Worm (Caenorhabditis elegans) whole organism, L1 larva: ENCODE measurements around the gene nck-1.

ENCODE experiments used
- C04F5.9 ChIP-seq: sonication (generic microtip); optimal IDR thresholded peaks from 2 replicates; lab custom pipeline; 2016; ENCODE audit warnings: missing genetic modification characterization, missing compliant biosample characterization
- C34B4.2 ChIP-seq: sonication (generic microtip); optimal IDR thresholded peaks from 2 replicates; lab custom pipeline; 2017; ENCODE audit warnings: mild to moderate bottlenecking, missing genetic modification characterization, missing compliant biosample characterization
- F16B12.6 ChIP-seq: fragments of 150-350 bp; optimal IDR thresholded peaks from 2 replicates; lab custom pipeline; 2014; ENCODE audit warnings: missing biosample characterization, missing genetic modification characterization
- Y116A8C.19 ChIP-seq: sonication (generic microtip); optimal IDR thresholded peaks from 2 replicates; lab custom pipeline; 2016; ENCODE audit warnings: missing compliant biosample characterization, missing genetic modification characterization, borderline replicate concordance
- blmp-1 ChIP-seq: fragments of 150-350 bp; optimal IDR thresholded peaks from 2 replicates; lab custom pipeline; 2014; ENCODE audit warnings: missing biosample characterization, missing genetic modification characterization
- ceh-88 ChIP-seq: fragments of 200-800 bp; sonication (Bioruptor generic); IDR thresholded peaks from 2 replicates; pipeline ENCODE4 v1.3.6; 2022; ENCODE audit warnings: missing genetic modification characterization, missing compliant biosample characterization
- ceh-90 ChIP-seq: sonication (generic microtip); optimal IDR thresholded peaks from 2 replicates; lab custom pipeline; 2016; ENCODE audit warnings: missing genetic modification characterization, missing compliant biosample characterization
- dsc-1 ChIP-seq: sonication (generic microtip); optimal IDR thresholded peaks from 2 replicates; lab custom pipeline; 2016; ENCODE audit warnings: mild to moderate bottlenecking, missing genetic modification characterization, missing compliant biosample characterization
- efl-1 ChIP-seq, 4 experiments: fragments of 150-350 bp; optimal IDR thresholded peaks in 3 of 4; peaks in 1 of 4; 1 replicate in 1 of 4; 2 replicates in 3 of 4; lab custom pipeline; 2014; ENCODE audit warnings: missing biosample characterization in 2 of 4, missing genetic modification characterization in 2 of 4, missing genetic modification reagents in 2 of 4
- egl-13 ChIP-seq: sonication (generic microtip); optimal IDR thresholded peaks from 2 replicates; lab custom pipeline; 2016; ENCODE audit warnings: missing genotype, missing genetic modification reagents, missing genetic modification characterization, missing compliant biosample characterization
- elt-2 ChIP-seq: sonication (generic microtip); optimal IDR thresholded peaks from 2 replicates; lab custom pipeline; 2016; ENCODE audit warnings: missing genetic modification characterization, mild to moderate bottlenecking, inconsistent platforms, missing compliant biosample characterization, missing genetic modification reagents
- elt-3 ChIP-seq, 6 experiments: fragments of 150-350 bp in 1 of 6; sonication (generic microtip); optimal IDR thresholded peaks; 2 replicates each; lab custom pipeline; 2017 to 2018; ENCODE audit warnings: missing biosample characterization in 6 of 6, missing genetic modification characterization in 6 of 6, inconsistent platforms in 1 of 6
- fkh-4 ChIP-seq: sonication (generic microtip); optimal IDR thresholded peaks from 2 replicates; lab custom pipeline; 2016; ENCODE audit warnings: missing compliant biosample characterization, missing genetic modification characterization, borderline replicate concordance
- fkh-8 ChIP-seq: sonication (generic microtip); optimal IDR thresholded peaks from 2 replicates; lab custom pipeline; 2016; ENCODE audit warnings: mild to moderate bottlenecking, missing genetic modification characterization, missing compliant biosample characterization
- grh-1 ChIP-seq: fragments of 200-800 bp; sonication (Bioruptor generic); IDR thresholded peaks from 2 replicates; pipeline ENCODE4 v1.3.6; 2022; ENCODE audit warnings: missing genetic modification reagents, missing genetic modification characterization, missing compliant biosample characterization
- hlh-4 ChIP-seq: sonication (generic microtip); optimal IDR thresholded peaks from 2 replicates; lab custom pipeline; 2016; ENCODE audit warnings: mild to moderate bottlenecking, missing genetic modification characterization, missing compliant biosample characterization
- hpl-2 ChIP-seq: fragments of 150-350 bp; optimal IDR thresholded peaks from 2 replicates; lab custom pipeline; 2014; ENCODE audit warnings: missing biosample characterization, missing genetic modification reagents, missing genetic modification characterization
- isw-1 ChIP-seq: fragments of 200-800 bp; sonication (Bioruptor generic); IDR thresholded peaks from 2 replicates; pipeline ENCODE4 v1.3.6; 2022; ENCODE audit warnings: missing genetic modification characterization, missing compliant biosample characterization
- lin-13 ChIP-seq: fragments of 150-350 bp; optimal IDR thresholded peaks from 2 replicates; lab custom pipeline; 2014; ENCODE audit warnings: missing biosample characterization, missing genetic modification reagents, missing genetic modification characterization
- lin-14 ChIP-seq: fragments of 200-800 bp; sonication (Bioruptor generic); optimal IDR thresholded peaks from 2 replicates; lab custom pipeline; 2018; ENCODE audit warnings: mild to moderate bottlenecking, missing genetic modification characterization, moderate library complexity, missing compliant biosample characterization
- lin-15B ChIP-seq: fragments of 150-350 bp; sonication (generic microtip); optimal IDR thresholded peaks from 3 replicates; lab custom pipeline; 2014; ENCODE audit warnings: missing biosample characterization, missing genetic modification characterization
- lin-39 ChIP-seq: fragments of 150-350 bp; optimal IDR thresholded peaks from 2 replicates; lab custom pipeline; 2014; ENCODE audit warnings: missing biosample characterization, missing genetic modification reagents, missing genetic modification characterization
- lsy-2 ChIP-seq, 2 experiments: fragments of 150-350 bp; optimal IDR thresholded peaks; 2 replicates each; lab custom pipeline; 2014; ENCODE audit warnings: missing biosample characterization in 2 of 2, missing genetic modification characterization in 2 of 2
- mab-9 ChIP-seq: fragments of 200-800 bp; sonication (Bioruptor generic); IDR thresholded peaks from 2 replicates; pipeline ENCODE4 v1.3.6; 2022; ENCODE audit warnings: missing genetic modification reagents, missing genetic modification characterization, missing compliant biosample characterization
- mef-2 ChIP-seq: fragments of 150-350 bp; optimal IDR thresholded peaks from 2 replicates; lab custom pipeline; 2014; ENCODE audit warnings: missing biosample characterization, missing genetic modification characterization
- mep-1 ChIP-seq: fragments of 150-350 bp; optimal IDR thresholded peaks from 2 replicates; lab custom pipeline; 2014; ENCODE audit warnings: missing biosample characterization, missing genetic modification characterization
- nhr-11 ChIP-seq: fragments of 150-350 bp; optimal IDR thresholded peaks from 2 replicates; lab custom pipeline; 2014; ENCODE audit warnings: missing biosample characterization, missing genetic modification characterization
- nhr-12 ChIP-seq: sonication (generic microtip); optimal IDR thresholded peaks from 2 replicates; lab custom pipeline; 2017; ENCODE audit warnings: missing biosample characterization, missing genetic modification characterization
- nhr-20 ChIP-seq: sonication (generic microtip); optimal IDR thresholded peaks from 2 replicates; lab custom pipeline; 2016; ENCODE audit warnings: mild to moderate bottlenecking, missing genetic modification characterization, missing compliant biosample characterization
- nhr-237 ChIP-seq: fragments of 150-350 bp; optimal IDR thresholded peaks from 2 replicates; lab custom pipeline; 2014; ENCODE audit warnings: missing biosample characterization, missing genetic modification characterization
- nhr-28 ChIP-seq: fragments of 150-350 bp; optimal IDR thresholded peaks from 2 replicates; lab custom pipeline; 2014; ENCODE audit warnings: missing biosample characterization, missing genetic modification characterization
- nhr-47 ChIP-seq: sonication (generic microtip); optimal IDR thresholded peaks from 2 replicates; lab custom pipeline; 2016; ENCODE audit warnings: mild to moderate bottlenecking, missing genetic modification characterization, moderate library complexity, missing compliant biosample characterization
- nhr-71 ChIP-seq: sonication (generic microtip); optimal IDR thresholded peaks from 2 replicates; lab custom pipeline; 2016; ENCODE audit warnings: mild to moderate bottlenecking, missing genetic modification characterization, moderate library complexity, missing compliant biosample characterization
- nhr-76 ChIP-seq: sonication (generic microtip); optimal IDR thresholded peaks from 2 replicates; lab custom pipeline; 2017; ENCODE audit warnings: missing biosample characterization, missing genetic modification characterization
- nhr-77 ChIP-seq: fragments of 150-350 bp; optimal IDR thresholded peaks from 2 replicates; lab custom pipeline; 2014; ENCODE audit warnings: missing biosample characterization, missing genetic modification characterization
- nhr-84 ChIP-seq: sonication (generic microtip); optimal IDR thresholded peaks from 2 replicates; lab custom pipeline; 2017; ENCODE audit warnings: missing biosample characterization, missing genetic modification characterization
- nhr-90 ChIP-seq: sonication (generic microtip); optimal IDR thresholded peaks from 2 replicates; lab custom pipeline; 2016; ENCODE audit warnings: mild to moderate bottlenecking, missing genetic modification characterization, missing compliant biosample characterization; ENCODE audit not compliant: poor library complexity
- pag-3 ChIP-seq: sonication (generic microtip); optimal IDR thresholded peaks from 2 replicates; lab custom pipeline; 2017; ENCODE audit warnings: missing genetic modification characterization, mild to moderate bottlenecking, missing compliant biosample characterization, antibody characterized with exemption, borderline replicate concordance; ENCODE audit not compliant: insufficient read depth
- rnt-1 ChIP-seq: sonication (generic microtip); optimal IDR thresholded peaks from 2 replicates; lab custom pipeline; 2016; ENCODE audit warnings: mild to moderate bottlenecking, missing genetic modification characterization, moderate library complexity, missing compliant biosample characterization
- snpc-4 ChIP-seq: fragments of 150-350 bp; optimal IDR thresholded peaks from 2 replicates; lab custom pipeline; 2014; ENCODE audit warnings: missing biosample characterization, missing genetic modification characterization
- sptf-1 ChIP-seq: fragments of 150-350 bp; optimal IDR thresholded peaks from 2 replicates; lab custom pipeline; 2014; ENCODE audit warnings: missing biosample characterization, missing genetic modification characterization
- sup-37 ChIP-seq: fragments of 200-800 bp; sonication (Bioruptor generic); optimal IDR thresholded peaks from 2 replicates; lab custom pipeline; 2018; ENCODE audit warnings: mild to moderate bottlenecking, missing genetic modification characterization, missing compliant biosample characterization
- swsn-7 ChIP-seq: sonication (generic microtip); optimal IDR thresholded peaks from 2 replicates; lab custom pipeline; 2016; ENCODE audit warnings: missing genetic modification characterization, missing compliant biosample characterization
- tlp-1 ChIP-seq: fragments of 150-350 bp; optimal IDR thresholded peaks from 2 replicates; lab custom pipeline; 2014; ENCODE audit warnings: missing biosample characterization, missing genetic modification characterization
- unc-30 ChIP-seq: sonication (generic microtip); optimal IDR thresholded peaks from 2 replicates; lab custom pipeline; 2017; ENCODE audit warnings: missing biosample characterization, missing genetic modification characterization
- unc-62 ChIP-seq: fragments of 150-350 bp; optimal IDR thresholded peaks from 2 replicates; lab custom pipeline; 2014; ENCODE audit warnings: missing biosample characterization, missing genetic modification reagents, missing genetic modification characterization
- unc-86 ChIP-seq: sonication (generic microtip); optimal IDR thresholded peaks from 2 replicates; lab custom pipeline; 2016; ENCODE audit warnings: missing genetic modification characterization, missing compliant biosample characterization
- vab-15 ChIP-seq: sonication (generic microtip); optimal IDR thresholded peaks from 2 replicates; lab custom pipeline; 2017; ENCODE audit warnings: missing genotype, mild to moderate bottlenecking, missing genetic modification characterization, missing compliant biosample characterization
- xbp-1 ChIP-seq: sonication (generic microtip); optimal IDR thresholded peaks from 2 replicates; lab custom pipeline; 2016; ENCODE audit warnings: missing genetic modification characterization, missing compliant biosample characterization
- zip-4 ChIP-seq: fragments of 200-800 bp; sonication (Bioruptor generic); optimal IDR thresholded peaks from 2 replicates; lab custom pipeline; 2018; ENCODE audit warnings: mild to moderate bottlenecking, missing genetic modification characterization, moderate library complexity, missing compliant biosample characterization

Gene nck-1

ce11 chrX:4159185-4159871 lies 6.1 kb upstream of the nck-1 start:
- TF ChIP-seq xbp-1 (tag; lab: Kevin White, UChicago) (no peak), mep-1 (tag; lab: Kevin White, UChicago) (no peak), lin-13 (GFP tag; lab: Kevin White, UChicago) (no peak), lin-14 (peak; percentile 13), sptf-1 (no peak), dsc-1 (tag; lab: Kevin White, UChicago) (no peak), efl-1 (optimal IDR thresholded peaks at IDR 0.05; lab: Kevin White, UChicago) (no peak), efl-1 (GFP tag; optimal IDR thresholded peaks at IDR 0.05 in 1 of 2; lab: Kevin White, UChicago) (peak in 1 of 2 experiments; percentile 60), blmp-1 (peak; percentile 32), isw-1 (GFP tag; lab: Robert Waterston, UW) (no peak), sup-37 (no peak), nhr-84 (tag; lab: Kevin White, UChicago) (no peak), F16B12.6 (tag; lab: Kevin White, UChicago) (no peak)

- peak; percentile 58 for TF ChIP-seq nhr-71 (tag; lab: Kevin White, UChicago)
- TF ChIP-seq snpc-4 (tag; lab: Kevin White, UChicago), result no peak
- TF ChIP-seq nhr-84 (tag; lab: Kevin White, UChicago), result no peak
- no peak for TF ChIP-seq grh-1
- no peak for TF ChIP-seq C04F5.9 (tag; lab: Kevin White, UChicago)
- peak; percentile 10 for TF ChIP-seq nhr-90 (tag; lab: Kevin White, UChicago)
- no peak for TF ChIP-seq nhr-12 (tag; lab: Kevin White, UChicago)
- TF ChIP-seq elt-3 (tag; optimal IDR thresholded peaks at IDR 0.05; lab: Kevin White, UChicago), result peak in 2 of 6 experiments; percentile 30 to 56
- TF ChIP-seq Y116A8C.19, result no peak
- no peak for TF ChIP-seq sptf-1
- TF ChIP-seq lsy-2 (tag; optimal IDR thresholded peaks at IDR 0.05; lab: Kevin White, UChicago), result no peak
- no peak for TF ChIP-seq lin-13 (GFP tag; lab: Kevin White, UChicago)
- no peak for TF ChIP-seq fkh-4 (tag; lab: Kevin White, UChicago)
- TF ChIP-seq elt-2 (tag; lab: Kevin White, UChicago), result no peak
- no peak for TF ChIP-seq hlh-4 (tag; lab: Kevin White, UChicago)
- no peak for TF ChIP-seq ceh-90 (tag; lab: Kevin White, UChicago)
- TF ChIP-seq nhr-20 (tag; lab: Kevin White, UChicago), result peak; percentile 30
- TF ChIP-seq unc-86 (tag; lab: Kevin White, UChicago), result no peak
- TF ChIP-seq egl-13 (tag; lab: Kevin White, UChicago), result peak; percentile 64
- TF ChIP-seq lin-15B (tag; lab: Kevin White, UChicago), result no peak
- no peak for TF ChIP-seq ceh-88 (GFP tag; lab: Robert Waterston, UW)
- TF ChIP-seq pag-3 (tag; lab: Kevin White, UChicago), result no peak
- no peak for TF ChIP-seq swsn-7 (tag; lab: Kevin White, UChicago)
- TF ChIP-seq nhr-237 (tag; lab: Kevin White, UChicago), result no peak
- TF ChIP-seq mef-2 (tag; lab: Kevin White, UChicago), result no peak
- TF ChIP-seq nhr-76, result no peak
- no peak for TF ChIP-seq zip-4 (GFP tag; lab: Kevin White, UChicago)
- TF ChIP-seq unc-62 (GFP tag; lab: Kevin White, UChicago), result no peak
- TF ChIP-seq hpl-2, result no peak
- no peak for TF ChIP-seq nhr-28 (tag; lab: Kevin White, UChicago)
- TF ChIP-seq nhr-47 (tag; lab: Kevin White, UChicago), result peak; percentile 31
- no peak for TF ChIP-seq vab-15 (tag; lab: Kevin White, UChicago)
- TF ChIP-seq mep-1 (tag; lab: Kevin White, UChicago), result peak; percentile 20
- peak; percentile 62 for TF ChIP-seq rnt-1
- TF ChIP-seq C34B4.2 (tag; lab: Kevin White, UChicago), result no peak
- no peak for TF ChIP-seq nhr-11
- no peak for TF ChIP-seq nhr-77 (tag; lab: Kevin White, UChicago)
- TF ChIP-seq lin-39 (tag; lab: Kevin White, UChicago), result no peak
- TF ChIP-seq fkh-8 (tag; lab: Kevin White, UChicago), result no peak
- TF ChIP-seq isw-1 (GFP tag; lab: Robert Waterston, UW), result no peak
- TF ChIP-seq tlp-1 (tag; lab: Kevin White, UChicago), result no peak
- no peak for TF ChIP-seq mab-9 (GFP tag; lab: Robert Waterston, UW)
- no peak for TF ChIP-seq unc-30 (tag; lab: Kevin White, UChicago)
- peak; percentile 78 for TF ChIP-seq lin-14
These were observed 4.7 kb upstream of the nck-1 start for ce11 chrX:4157896-4158295.
